Fruit fly (Drosophila melanogaster) whole organism, larva: ENCODE results near the gene CG42705.

Experiments
- noc ChIP-seq: fragments of 200-800 bp; sonication (Bioruptor generic); optimal IDR thresholded peaks from 3 replicates; lab custom pipeline; 2019; ENCODE audit warnings: missing biosample characterization, mild to moderate bottlenecking, missing genetic modification characterization, moderate library complexity

The CG42705 gene

DNA sequence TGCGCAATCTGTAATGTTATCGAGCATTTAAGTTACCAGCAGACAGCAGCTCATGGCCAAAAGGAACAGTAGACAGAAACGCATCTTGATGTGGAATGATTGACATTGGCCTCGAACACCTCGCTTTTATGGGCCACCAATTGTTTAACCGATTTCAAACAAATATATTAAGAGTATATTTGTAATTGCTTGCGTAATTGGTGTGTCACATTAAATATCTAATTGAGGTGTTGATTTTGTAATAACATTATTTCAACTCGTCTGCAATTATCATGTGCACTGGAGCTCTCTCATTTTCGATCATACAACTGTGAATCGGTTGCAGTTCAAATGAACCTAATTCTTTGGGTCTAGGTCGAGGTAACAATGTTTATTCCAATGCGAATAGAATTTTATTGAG is 12.0 kb downstream of the CG42705 start, which contains the start of gene CG32726:
Gene CG32726 (minus strand): TSS at position 101 of the 400 bp plus-strand sequence.
- TF ChIP-seq noc (tag; lab: Kevin White, UChicago): no peak

DNA sequence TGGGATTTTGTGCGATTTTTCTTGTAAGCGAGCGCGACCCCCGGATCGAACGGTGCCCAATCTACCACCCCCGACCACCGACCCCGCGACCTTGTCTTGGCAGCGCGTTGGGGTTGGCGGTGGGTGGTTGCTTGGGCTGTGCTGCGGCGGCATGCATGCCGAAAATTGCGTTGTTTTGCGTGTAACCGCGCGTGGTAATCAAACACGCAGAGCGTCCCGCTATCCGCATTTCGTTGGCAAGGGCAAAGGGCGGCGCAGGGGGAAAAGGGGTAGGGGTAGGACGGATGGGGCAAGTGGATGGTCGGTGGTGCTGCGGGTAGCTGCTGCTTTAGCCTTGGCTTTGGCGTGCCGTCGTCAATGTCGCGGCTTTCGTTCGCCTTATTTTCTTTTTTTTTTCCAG is 18.7 kb downstream of the CG42705 start:
- TF ChIP-seq noc (tag; lab: Kevin White, UChicago): no peak

DNA sequence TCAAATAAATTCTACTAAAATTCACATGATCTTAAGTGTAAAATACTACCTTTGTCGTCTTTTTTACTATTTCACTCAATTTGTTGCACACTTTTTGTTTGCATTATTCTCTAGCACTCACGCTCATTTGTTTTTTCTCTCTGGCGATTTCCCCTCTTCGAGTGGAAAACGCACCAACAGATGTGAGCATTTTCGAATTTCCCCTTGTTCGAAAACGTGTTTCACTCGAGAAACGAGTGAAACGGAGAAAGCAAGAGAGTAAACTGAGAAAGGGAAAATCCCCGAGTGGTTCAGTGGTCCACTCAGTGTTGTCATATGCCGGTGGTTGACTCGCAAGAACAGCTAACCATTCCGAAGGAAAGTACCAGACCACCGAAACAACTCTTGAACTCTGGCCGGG is 31.4 kb downstream of the CG42705 start:
- no peak for TF ChIP-seq noc (tag; lab: Kevin White, UChicago)

DNA sequence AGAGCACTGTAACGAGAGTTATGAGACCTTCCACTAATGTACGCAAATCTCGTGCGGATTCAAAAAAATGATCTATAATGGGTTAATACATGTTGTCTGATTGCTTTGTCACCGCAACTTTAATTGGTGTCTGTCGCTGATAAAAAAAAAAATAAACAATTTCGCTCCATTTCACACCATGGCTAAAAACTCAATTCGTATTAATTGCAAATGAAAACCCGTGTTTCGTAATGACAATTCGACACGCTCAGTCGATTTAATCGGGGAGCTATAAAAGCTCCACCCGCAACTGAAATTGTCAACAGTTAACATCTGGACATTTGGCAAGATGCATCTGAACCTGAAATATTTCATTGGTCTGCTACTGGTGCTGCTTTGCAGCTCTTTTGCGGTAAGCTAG is 38.2 kb downstream of the CG42705 start, which contains the start of gene CG11368:
Gene CG11368 (plus strand): TSS at position 301 of the 400 bp plus-strand sequence.
- TF ChIP-seq noc (tag; lab: Kevin White, UChicago): no peak

DNA sequence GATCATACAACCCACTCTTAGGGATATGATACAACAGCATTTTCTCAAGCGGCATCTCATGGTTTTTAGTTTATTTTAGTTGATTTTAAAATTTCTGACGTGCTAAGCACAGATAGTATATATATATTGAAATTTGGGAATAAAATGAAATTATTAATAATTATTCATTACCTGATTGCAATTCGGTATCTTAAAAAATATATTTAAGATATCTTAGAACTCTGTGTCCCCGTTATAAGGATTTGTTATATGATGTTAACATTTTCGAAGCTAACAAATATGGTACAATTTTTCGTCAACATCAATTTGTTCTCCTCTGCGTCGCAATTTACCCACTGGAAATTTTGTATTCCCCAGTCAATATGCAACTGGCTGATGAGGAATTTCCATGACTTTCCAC is 39.6 kb downstream of the CG42705 start, which contains the start of gene CG43198:
Gene CG43198 (minus strand): TSS at position 101 of the 400 bp plus-strand sequence.
- TF ChIP-seq noc (tag; lab: Kevin White, UChicago): no peak

DNA sequence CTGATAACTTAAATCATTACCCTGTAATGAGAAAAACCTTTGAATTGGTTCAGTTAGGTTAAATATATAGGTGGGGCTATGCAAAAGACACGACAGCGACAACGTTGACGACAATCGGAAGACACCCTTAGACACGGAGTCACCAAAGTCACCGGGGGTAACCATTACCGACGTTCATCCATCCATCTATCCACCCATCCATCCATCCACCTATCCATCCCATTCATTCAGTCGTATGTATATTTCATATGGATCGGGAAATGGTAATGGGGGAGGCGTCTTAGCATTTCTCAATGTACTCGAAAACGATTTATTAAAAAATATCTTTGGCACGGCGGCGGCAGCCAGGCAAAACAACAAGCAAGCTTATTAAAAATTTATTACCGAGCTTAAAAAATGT is 48.4 kb downstream of the CG42705 start:
- no peak for TF ChIP-seq noc (tag; lab: Kevin White, UChicago)
